Fruit fly (Drosophila melanogaster): ENCODE measurements around the gene CG13795.

dm6 chr2L:7756835-7757234 is 30.7 kb upstream of the CG13795 start:
- TF ChIP-seq psq (optimal IDR thresholded peaks at IDR 0.05) (no peak), CG8478 (optimal IDR thresholded peaks at IDR 0.05) (no peak), Dll (optimal IDR thresholded peaks at IDR 0.05) (no peak)
